Fruit fly (Drosophila melanogaster): Measurements from ENCODE around the gene CG8292.

dm6 chr2L:8170600-8171182 is 47.1 kb downstream of the CG8292 start:
- TF ChIP-seq h (optimal IDR thresholded peaks at IDR 0.05), result no peak
- TF ChIP-seq psq (optimal IDR thresholded peaks at IDR 0.05), result no peak

Data from Kc167 (cell line).